Worm (Caenorhabditis elegans): ENCODE data around the gene ZK930.7.

DNA sequence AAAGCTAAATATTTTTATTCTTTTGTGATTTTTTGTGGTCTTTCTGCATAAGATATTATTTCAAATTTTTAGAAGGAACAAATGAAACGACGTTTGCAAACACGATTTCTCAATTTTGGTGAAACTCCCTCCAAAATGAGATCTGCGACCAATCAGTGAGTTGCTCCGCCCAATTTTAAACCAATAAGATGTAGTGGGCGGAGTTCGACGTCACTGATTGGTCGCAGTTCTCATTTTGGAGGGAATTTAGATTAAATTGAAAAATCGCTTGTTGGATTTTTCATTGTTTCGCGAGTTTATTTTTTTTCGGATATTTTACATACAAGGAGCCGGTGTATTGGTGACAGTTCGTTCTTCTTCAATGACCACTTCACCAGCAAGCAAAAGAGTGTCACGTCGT, 3.8 kb upstream of the ZK930.7 start:
- TF ChIP-seq dmd-9 (GFP tag; IDR thresholded peaks at IDR 0.05) (no peak), lsy-2 (tag; optimal IDR thresholded peaks at IDR 0.05) (no peak), aly-2 (tag; optimal IDR thresholded peaks at IDR 0.05) (no peak), dpl-1 (GFP tag; optimal IDR thresholded peaks at IDR 0.05) (no peak)

Measured in whole organism, L4 larva.